Fruit fly (Drosophila melanogaster) whole organism, embryonic: ENCODE data around the gene CG46309.

Experiments
- Ada2b ChIP-seq: fragments of 200-800 bp; sonication (Bioruptor generic); IDR thresholded peaks from 2 replicates; pipeline ENCODE4 v1.3.6; 2022; ENCODE audit warnings: missing biosample characterization, missing genetic modification characterization
- CG10209 ChIP-seq: fragments of 200-800 bp; sonication (Bioruptor generic); optimal IDR thresholded peaks from 3 replicates; lab custom pipeline; 2017; ENCODE audit warnings: missing biosample characterization, mild to moderate bottlenecking, missing genetic modification characterization, missing genetic modification reagents
- CG10274 ChIP-seq: fragments of 200-800 bp; sonication (Bioruptor generic); optimal IDR thresholded peaks from 3 replicates; lab custom pipeline; 2017; ENCODE audit warnings: missing biosample characterization, mild to moderate bottlenecking, missing genetic modification characterization
- CG11247 ChIP-seq: fragments of 200-800 bp; sonication (Bioruptor generic); IDR thresholded peaks from 2 replicates; pipeline ENCODE4 v1.3.6; 2022; ENCODE audit warnings: missing biosample characterization, missing genetic modification characterization
- CG12659 ChIP-seq: fragments of 200-800 bp; sonication (Bioruptor generic); optimal IDR thresholded peaks from 3 replicates; lab custom pipeline; 2017; ENCODE audit warnings: mild to moderate bottlenecking, missing biosample characterization, missing genetic modification reagents, missing genetic modification characterization
- CG13624 ChIP-seq: fragments of 200-800 bp; sonication (Bioruptor generic); optimal IDR thresholded peaks from 2 replicates; lab custom pipeline; 2016; ENCODE audit warnings: missing biosample characterization, missing genetic modification characterization
- CG14667 ChIP-seq: fragments of 200-800 bp; sonication (Bioruptor generic); IDR thresholded peaks from 2 replicates; pipeline ENCODE4 v1.3.6; 2022; ENCODE audit warnings: missing biosample characterization, missing genetic modification characterization
- CG16813 ChIP-seq: fragments of 200-800 bp; sonication (Bioruptor generic); IDR thresholded peaks from 3 replicates; pipeline ENCODE4 v1.3.6; 2022; ENCODE audit warnings: missing biosample characterization, missing genetic modification characterization; ENCODE audit not compliant: partially characterized antibody
- CG17385 ChIP-seq: fragments of 200-800 bp; sonication (Bioruptor generic); optimal IDR thresholded peaks from 3 replicates; lab custom pipeline; 2018; ENCODE audit warnings: missing biosample characterization, mild to moderate bottlenecking, missing genetic modification characterization
- CG17612 ChIP-seq: fragments of 200-800 bp; sonication (Bioruptor generic); IDR thresholded peaks from 2 replicates; pipeline ENCODE4 v1.3.6; 2022; ENCODE audit warnings: missing biosample characterization, missing genetic modification characterization
- CG18476 ChIP-seq: fragments of 200-800 bp; sonication (Bioruptor generic); optimal IDR thresholded peaks from 2 replicates; lab custom pipeline; 2016; ENCODE audit warnings: missing biosample characterization, mild to moderate bottlenecking, missing genetic modification characterization
- CG2199 ChIP-seq: fragments of 200-800 bp; sonication (Bioruptor generic); IDR thresholded peaks from 3 replicates; pipeline ENCODE4 v1.3.6; 2022; ENCODE audit warnings: missing biosample characterization, missing genetic modification characterization
- CG2678 ChIP-seq: fragments of 200-800 bp; sonication (Bioruptor generic); optimal IDR thresholded peaks from 3 replicates; lab custom pipeline; 2019; ENCODE audit warnings: missing biosample characterization, mild to moderate bottlenecking, missing genetic modification characterization, moderate library complexity
- CG2875 ChIP-seq: fragments of 200-800 bp; sonication (Bioruptor generic); optimal IDR thresholded peaks from 2 replicates; lab custom pipeline; 2017; ENCODE audit warnings: missing biosample characterization, mild to moderate bottlenecking, missing genetic modification characterization, missing genetic modification reagents
- CG2889 ChIP-seq: fragments of 200-800 bp; sonication (Bioruptor generic); IDR thresholded peaks from 3 replicates; pipeline ENCODE4 v1.3.6; 2022; ENCODE audit warnings: missing biosample characterization, missing genetic modification characterization
- CG31365 ChIP-seq: fragments of 200-800 bp; sonication (Bioruptor generic); optimal IDR thresholded peaks from 2 replicates; lab custom pipeline; 2018; ENCODE audit warnings: missing biosample characterization, mild to moderate bottlenecking, missing genetic modification characterization
- CG6175 ChIP-seq: fragments of 200-800 bp; sonication (Bioruptor generic); IDR thresholded peaks from 3 replicates; pipeline ENCODE4 v1.3.6; 2022; ENCODE audit warnings: missing biosample characterization, missing genetic modification characterization
- CG7271 ChIP-seq: fragments of 200-800 bp; sonication (Bioruptor generic); optimal IDR thresholded peaks from 2 replicates; lab custom pipeline; 2018; ENCODE audit warnings: missing biosample characterization, mild to moderate bottlenecking, missing genetic modification characterization, moderate library complexity
- CG7556 ChIP-seq: fragments of 200-800 bp; sonication (Bioruptor generic); optimal IDR thresholded peaks from 2 replicates; lab custom pipeline; 2017; ENCODE audit warnings: missing biosample characterization, mild to moderate bottlenecking, missing genetic modification characterization
- CHES-1-like ChIP-seq: fragments of 200-800 bp; sonication (Bioruptor generic); optimal IDR thresholded peaks from 2 replicates; lab custom pipeline; 2016; ENCODE audit warnings: missing biosample characterization, missing genetic modification characterization
- Dip2 ChIP-seq: fragments of 200-800 bp; sonication (Bioruptor generic); IDR thresholded peaks from 2 replicates; pipeline ENCODE4 v1.3.6; 2022; ENCODE audit warnings: missing biosample characterization, missing genetic modification characterization
- E2f2 ChIP-seq: fragments of 200-800 bp; sonication (Bioruptor generic); IDR thresholded peaks from 2 replicates; pipeline ENCODE4 v1.3.6; 2022; ENCODE audit warnings: missing biosample characterization, missing genetic modification characterization
- ERR ChIP-seq: fragments of 200-800 bp; sonication (Bioruptor generic); optimal IDR thresholded peaks from 2 replicates; lab custom pipeline; 2016; ENCODE audit warnings: missing biosample characterization, missing genetic modification characterization
- Oli ChIP-seq: fragments of 200-800 bp; sonication (Bioruptor generic); optimal IDR thresholded peaks from 2 replicates; lab custom pipeline; 2018; ENCODE audit warnings: missing biosample characterization, mild to moderate bottlenecking, missing genetic modification characterization, moderate library complexity
- Opbp ChIP-seq: fragments of 200-800 bp; sonication (Bioruptor generic); IDR thresholded peaks from 3 replicates; pipeline ENCODE4 v1.3.6; 2022; ENCODE audit warnings: missing biosample characterization, missing genetic modification characterization; ENCODE audit not compliant: partially characterized antibody
- Optix ChIP-seq: fragments of 200-800 bp; sonication (Bioruptor generic); IDR thresholded peaks from 3 replicates; pipeline ENCODE4 v1.3.6; 2022; ENCODE audit warnings: missing biosample characterization, missing genetic modification characterization
- Pdp1 ChIP-seq, 2 experiments: fragments of 200-800 bp; sonication (Bioruptor generic); optimal IDR thresholded peaks; 3 replicates each; lab custom pipeline; 2016; ENCODE audit warnings: missing biosample characterization in 2 of 2, missing genetic modification characterization in 2 of 2, mild to moderate bottlenecking in 1 of 2, moderate library complexity in 1 of 2
- Rfx ChIP-seq: fragments of 200-800 bp; sonication (Bioruptor generic); IDR thresholded peaks from 2 replicates; pipeline ENCODE4 v1.3.6; 2022; ENCODE audit warnings: missing biosample characterization, missing genetic modification characterization
- Sox102F ChIP-seq: fragments of 200-800 bp; sonication (Bioruptor generic); optimal IDR thresholded peaks from 2 replicates; lab custom pipeline; 2018; ENCODE audit warnings: missing biosample characterization, mild to moderate bottlenecking, missing genetic modification characterization, moderate library complexity
- aop ChIP-seq: fragments of 200-800 bp; sonication (Bioruptor generic); IDR thresholded peaks from 2 replicates; pipeline ENCODE4 v1.3.6; 2022; ENCODE audit warnings: missing biosample characterization, missing genetic modification characterization
- crol ChIP-seq: fragments of 200-800 bp; sonication (Bioruptor generic); IDR thresholded peaks from 2 replicates; pipeline ENCODE4 v1.3.6; 2022; ENCODE audit warnings: missing biosample characterization, missing genetic modification characterization
- dan ChIP-seq: fragments of 200-800 bp; sonication (Bioruptor generic); IDR thresholded peaks from 2 replicates; pipeline ENCODE4 v1.3.6; 2022; ENCODE audit warnings: missing biosample characterization, missing genetic modification characterization
- disco-r ChIP-seq: fragments of 200-800 bp; sonication (Bioruptor generic); optimal IDR thresholded peaks from 2 replicates; lab custom pipeline; 2016; ENCODE audit warnings: missing biosample characterization, missing genetic modification characterization
- dpn ChIP-seq, 2 experiments: fragments of 200-800 bp; sonication (Bioruptor generic); optimal IDR thresholded peaks; 3 replicates each; lab custom pipeline; 2016; ENCODE audit warnings: missing biosample characterization in 2 of 2, missing genetic modification characterization in 2 of 2
- ewg ChIP-seq: fragments of 200-800 bp; sonication (Bioruptor generic); optimal IDR thresholded peaks from 3 replicates; lab custom pipeline; 2017; ENCODE audit warnings: mild to moderate bottlenecking, missing biosample characterization, missing genetic modification reagents, missing genetic modification characterization
- eyg ChIP-seq: fragments of 200-800 bp; sonication (Bioruptor generic); optimal IDR thresholded peaks from 3 replicates; lab custom pipeline; 2016; ENCODE audit warnings: missing biosample characterization, missing genetic modification characterization
- fd3F ChIP-seq: fragments of 200-800 bp; sonication (Bioruptor generic); optimal IDR thresholded peaks from 2 replicates; lab custom pipeline; 2018; ENCODE audit warnings: missing biosample characterization, mild to moderate bottlenecking, missing genetic modification characterization, moderate library complexity
- kah ChIP-seq: fragments of 200-800 bp; sonication (Bioruptor generic); optimal IDR thresholded peaks from 2 replicates; lab custom pipeline; 2018; ENCODE audit warnings: missing biosample characterization, mild to moderate bottlenecking, missing genetic modification characterization
- kay ChIP-seq: fragments of 200-800 bp; sonication (Bioruptor generic); optimal IDR thresholded peaks from 2 replicates; lab custom pipeline; 2016; ENCODE audit warnings: missing biosample characterization, missing genetic modification characterization
- lab ChIP-seq: fragments of 200-800 bp; sonication (Bioruptor generic); optimal IDR thresholded peaks from 3 replicates; lab custom pipeline; 2017; ENCODE audit warnings: missing biosample characterization, missing genetic modification characterization, mild to moderate bottlenecking, moderate library complexity, missing genetic modification reagents
- luna ChIP-seq: fragments of 200-800 bp; sonication (Bioruptor generic); optimal IDR thresholded peaks from 2 replicates; lab custom pipeline; 2016; ENCODE audit warnings: missing biosample characterization, missing genetic modification characterization
- mam ChIP-seq: fragments of 200-800 bp; sonication (Bioruptor generic); optimal IDR thresholded peaks from 3 replicates; lab custom pipeline; 2016; ENCODE audit warnings: missing biosample characterization, missing genetic modification characterization
- nau ChIP-seq: fragments of 200-800 bp; sonication (Bioruptor generic); optimal IDR thresholded peaks from 3 replicates; lab custom pipeline; 2017; ENCODE audit warnings: missing biosample characterization, mild to moderate bottlenecking, missing genetic modification characterization, missing genetic modification reagents
- oc ChIP-seq: fragments of 200-800 bp; sonication (Bioruptor generic); optimal IDR thresholded peaks from 2 replicates; lab custom pipeline; 2018; ENCODE audit warnings: missing biosample characterization, mild to moderate bottlenecking, missing genetic modification characterization, moderate library complexity
- psq ChIP-seq: fragments of 200-800 bp; sonication (Bioruptor generic); optimal IDR thresholded peaks from 2 replicates; lab custom pipeline; 2017; ENCODE audit warnings: missing biosample characterization, missing genetic modification characterization
- sc ChIP-seq, 3 experiments: fragments of >200 bp in 2 of 3; fragments of 200-800 bp in 1 of 3; sonication (Bioruptor generic) in 1 of 3; optimal IDR thresholded peaks; 2 replicates in 2 of 3; 3 replicates in 1 of 3; lab custom pipeline; 2017; ENCODE audit warnings: mild to moderate bottlenecking in 1 of 3, missing biosample characterization in 1 of 3, missing genetic modification characterization in 1 of 3, missing genetic modification reagents in 1 of 3
- so ChIP-seq: fragments of 200-800 bp; sonication (Bioruptor generic); IDR thresholded peaks from 3 replicates; pipeline ENCODE4 v1.3.6; 2022; ENCODE audit warnings: missing biosample characterization, missing genetic modification characterization
- stwl ChIP-seq: fragments of 200-800 bp; sonication (Bioruptor generic); optimal IDR thresholded peaks from 3 replicates; lab custom pipeline; 2018; ENCODE audit warnings: missing biosample characterization, mild to moderate bottlenecking, missing genetic modification characterization, moderate library complexity
- unc-4 ChIP-seq: fragments of 200-800 bp; sonication (Bioruptor generic); IDR thresholded peaks from 2 replicates; pipeline ENCODE4 v1.3.6; 2022; ENCODE audit warnings: missing biosample characterization, missing genetic modification characterization; ENCODE audit not compliant: partially characterized antibody
- unpg ChIP-seq: fragments of 200-800 bp; sonication (Bioruptor generic); optimal IDR thresholded peaks from 3 replicates; lab custom pipeline; 2018; ENCODE audit warnings: missing biosample characterization, mild to moderate bottlenecking, missing genetic modification characterization, moderate library complexity

CG46309 gene

DNA sequence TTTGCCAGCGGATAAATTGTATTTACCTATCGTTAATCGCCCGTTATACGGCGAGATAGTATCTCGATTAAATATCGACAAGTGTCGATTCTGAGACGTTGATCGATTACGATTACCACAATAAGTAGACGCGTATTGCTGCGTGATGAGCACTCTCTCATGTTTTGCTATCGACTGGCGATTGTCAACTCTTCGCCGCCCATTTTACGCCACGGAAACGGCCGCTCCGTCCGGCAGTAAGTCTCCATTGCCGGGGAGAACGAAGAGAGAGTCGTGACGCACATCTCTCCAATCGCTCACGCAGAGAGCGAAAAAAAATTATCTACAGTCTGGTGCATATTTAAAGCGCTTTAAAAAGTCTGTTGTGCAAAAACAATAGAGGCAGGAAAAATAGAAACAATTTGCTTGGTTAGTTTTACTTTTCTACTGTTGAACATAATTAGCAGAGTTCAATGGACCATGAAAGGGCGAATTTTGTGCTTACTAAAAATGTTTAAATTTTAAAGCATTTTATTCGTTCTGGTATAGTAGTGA is at the start of gene CG46309 (continued):
- peak; percentile 19 for TF ChIP-seq CG2875
- TF ChIP-seq CG31365 (tag; lab: Kevin White, UChicago), result no peak
- no peak for TF ChIP-seq so (GFP tag; lab: Robert Waterston, UW)
- no peak for TF ChIP-seq CG10209
- TF ChIP-seq unc-4, result no peak
- TF ChIP-seq mam, result peak; percentile 44
- TF ChIP-seq CG7271 (tag; lab: Kevin White, UChicago), result no peak
- TF ChIP-seq crol (GFP tag; lab: Robert Waterston, UW), result no peak
- no peak for TF ChIP-seq nau
- TF ChIP-seq unpg, result no peak
- TF ChIP-seq fd3F (GFP tag; lab: Kevin White, UChicago), result peak; percentile 13
- no peak; the same call in 1 of the 2 replicates for TF ChIP-seq Rfx (GFP tag; lab: Robert Waterston, UW)
- TF ChIP-seq stwl (tag; lab: Kevin White, UChicago), result peak; percentile 96
- TF ChIP-seq CG17385 (GFP tag; lab: Kevin White, UChicago), result no peak
- TF ChIP-seq Opbp (GFP tag; lab: Robert Waterston, UW), result no peak; the same call in 1 of the 3 replicates
- TF ChIP-seq CG2199 (GFP tag; lab: Robert Waterston, UW), result no peak
- no peak for TF ChIP-seq kah
- no peak for TF ChIP-seq Dip2
- TF ChIP-seq CG16813 (GFP tag; lab: Robert Waterston, UW), result peak; percentile 89; the same call in 2 of the 3 replicates
- peak in 1 of 2 experiments; percentile 41 for TF ChIP-seq Pdp1 (GFP tag; optimal IDR thresholded peaks at IDR 0.05; lab: Kevin White, UChicago)
- TF ChIP-seq CHES-1-like (GFP tag; lab: Kevin White, UChicago), result no peak
- peak; percentile 43 for TF ChIP-seq disco-r (GFP tag; lab: Kevin White, UChicago)
- TF ChIP-seq ewg (GFP tag; lab: Kevin White, UChicago), result no peak
- TF ChIP-seq Sox102F (GFP tag; lab: Kevin White, UChicago), result no peak
- TF ChIP-seq CG14667 (GFP tag; lab: Robert Waterston, UW), result no peak
- no peak for TF ChIP-seq Ada2b (GFP tag; lab: Robert Waterston, UW)
- TF ChIP-seq psq, result no peak
- no peak for TF ChIP-seq CG2678 (tag; lab: Kevin White, UChicago)
- TF ChIP-seq oc (tag; lab: Kevin White, UChicago), result no peak
- TF ChIP-seq aop (GFP tag; lab: Robert Waterston, UW), result no peak
- no peak for TF ChIP-seq eyg (GFP tag; lab: Kevin White, UChicago)
- TF ChIP-seq ERR (GFP tag; lab: Kevin White, UChicago), result no peak
- TF ChIP-seq sc (optimal IDR thresholded peaks at IDR 0.05; lab: Kevin White, UChicago), result no peak
- TF ChIP-seq sc (GFP tag; optimal IDR thresholded peaks at IDR 0.05; lab: Kevin White, UChicago), result no peak
- no peak for TF ChIP-seq dan (GFP tag; lab: Robert Waterston, UW)
- TF ChIP-seq CG13624 (GFP tag; lab: Kevin White, UChicago), result peak; percentile 40
- no peak for TF ChIP-seq CG11247
- TF ChIP-seq E2f2 (GFP tag; lab: Robert Waterston, UW), result no peak
- TF ChIP-seq CG18476 (GFP tag; lab: Kevin White, UChicago), result peak; percentile 19
- no peak for TF ChIP-seq Oli (tag; lab: Kevin White, UChicago)
- no peak for TF ChIP-seq CG6175 (GFP tag; lab: Robert Waterston, UW)
- no peak for TF ChIP-seq Optix (GFP tag; lab: Robert Waterston, UW)
- TF ChIP-seq dpn (GFP tag; optimal IDR thresholded peaks at IDR 0.05; lab: Kevin White, UChicago), result peak; percentile 1 to 49
- peak; percentile 59 for TF ChIP-seq lab (GFP tag; lab: Kevin White, UChicago)
- no peak for TF ChIP-seq CG17612 (GFP tag; lab: Robert Waterston, UW)
- peak; percentile 33 for TF ChIP-seq CG12659
- TF ChIP-seq CG7556 (GFP tag; lab: Kevin White, UChicago), result peak; percentile 50
- TF ChIP-seq luna (GFP tag; lab: Kevin White, UChicago), result no peak
- no peak for TF ChIP-seq CG2889 (GFP tag; lab: Robert Waterston, UW)
- TF ChIP-seq CG10274, result no peak
- TF ChIP-seq kay (GFP tag; lab: Kevin White, UChicago), result peak; percentile 49
